Fruit fly (Drosophila melanogaster) whole organism, adult: ENCODE measurements around the gene Mical.
A peak's percentile ranks its signal among the peaks of the same experiment; 100 is the strongest.

Experiments used
- CG11617 ChIP-seq: fragments of 200-800 bp; sonication (Bioruptor generic); optimal IDR thresholded peaks from 2 replicates; lab custom pipeline; 2017; ENCODE audit warnings: mild to moderate bottlenecking, missing biosample characterization, missing genetic modification reagents, missing genetic modification characterization
- CG12768 ChIP-seq: fragments of 200-800 bp; sonication (Bioruptor generic); optimal IDR thresholded peaks from 2 replicates; lab custom pipeline; 2017; ENCODE audit warnings: missing biosample characterization, missing genetic modification characterization, mild to moderate bottlenecking, moderate library complexity, missing genetic modification reagents
- CG14711 ChIP-seq: fragments of 200-800 bp; sonication (Bioruptor generic); optimal IDR thresholded peaks from 2 replicates; lab custom pipeline; 2018; ENCODE audit warnings: missing biosample characterization, mild to moderate bottlenecking, missing genetic modification characterization, moderate library complexity
- CG1620 ChIP-seq: fragments of 200-800 bp; sonication (Bioruptor generic); optimal IDR thresholded peaks from 2 replicates; lab custom pipeline; 2016; ENCODE audit warnings: missing biosample characterization, missing genetic modification characterization
- CG33017 ChIP-seq: fragments of 200-800 bp; sonication (Bioruptor generic); optimal IDR thresholded peaks from 2 replicates; lab custom pipeline; 2018; ENCODE audit warnings: missing biosample characterization, mild to moderate bottlenecking, missing genetic modification characterization, moderate library complexity
- CG5204 ChIP-seq: fragments of 200-800 bp; sonication (Bioruptor generic); optimal IDR thresholded peaks from 2 replicates; lab custom pipeline; 2016; ENCODE audit warnings: missing biosample characterization, missing genetic modification characterization
- CG7045 ChIP-seq: fragments of 200-800 bp; sonication (Bioruptor generic); optimal IDR thresholded peaks from 2 replicates; lab custom pipeline; 2017; ENCODE audit warnings: missing biosample characterization, mild to moderate bottlenecking, missing genetic modification characterization
- CG7101 ChIP-seq: fragments of 200-800 bp; sonication (Bioruptor generic); optimal IDR thresholded peaks from 2 replicates; lab custom pipeline; 2018; ENCODE audit warnings: missing biosample characterization, mild to moderate bottlenecking, missing genetic modification characterization, moderate library complexity
- Clk ChIP-seq: fragments of 200-800 bp; sonication (Bioruptor generic); optimal IDR thresholded peaks from 2 replicates; lab custom pipeline; 2017; ENCODE audit warnings: missing biosample characterization, missing genetic modification characterization
- Crg-1 ChIP-seq: fragments of 200-800 bp; sonication (Bioruptor generic); optimal IDR thresholded peaks from 2 replicates; lab custom pipeline; 2016; ENCODE audit warnings: missing biosample characterization, missing genetic modification characterization
- Hr96 ChIP-seq: fragments of 200-800 bp; sonication (Bioruptor generic); optimal IDR thresholded peaks from 2 replicates; lab custom pipeline; 2016; ENCODE audit warnings: missing biosample characterization, missing genetic modification characterization
- Mnt ChIP-seq: fragments of 200-800 bp; sonication (Bioruptor generic); optimal IDR thresholded peaks from 2 replicates; lab custom pipeline; 2016; ENCODE audit warnings: missing biosample characterization, mild to moderate bottlenecking, missing genetic modification characterization
- bab1 ChIP-seq: fragments of 200-800 bp; sonication (Bioruptor generic); optimal IDR thresholded peaks from 3 replicates; lab custom pipeline; 2019; ENCODE audit warnings: missing biosample characterization, mild to moderate bottlenecking, missing genetic modification characterization, moderate library complexity
- cic ChIP-seq: fragments of 200-800 bp; sonication (Bioruptor generic); optimal IDR thresholded peaks from 2 replicates; lab custom pipeline; 2017; ENCODE audit warnings: missing biosample characterization, mild to moderate bottlenecking, missing genetic modification characterization, moderate library complexity
- cnc ChIP-seq, 2 experiments: fragments of >200 bp; optimal IDR thresholded peaks; 2 replicates each; lab custom pipeline; 2017
- kay ChIP-seq: fragments of 200-800 bp; sonication (Bioruptor generic); peaks from one replicate; lab custom pipeline; 2016; ENCODE audit warnings: missing biosample characterization, missing genetic modification characterization, borderline replicate concordance
- ovo ChIP-seq: fragments of 200-800 bp; sonication (Bioruptor generic); optimal IDR thresholded peaks from 2 replicates; lab custom pipeline; 2016; ENCODE audit warnings: missing biosample characterization, missing genetic modification characterization
- pad ChIP-seq: fragments of 200-800 bp; sonication (Bioruptor generic); optimal IDR thresholded peaks from 3 replicates; lab custom pipeline; 2017; ENCODE audit warnings: missing biosample characterization, missing genetic modification characterization, mild to moderate bottlenecking, moderate library complexity, missing genetic modification reagents
- tj ChIP-seq: fragments of 200-800 bp; sonication (Bioruptor generic); optimal IDR thresholded peaks from 3 replicates; lab custom pipeline; 2017; ENCODE audit warnings: missing biosample characterization, mild to moderate bottlenecking, missing genetic modification characterization, moderate library complexity
- toe ChIP-seq: fragments of 200-800 bp; sonication (Bioruptor generic); optimal IDR thresholded peaks from 2 replicates; lab custom pipeline; 2016; ENCODE audit warnings: missing biosample characterization, missing genetic modification characterization

The Mical gene

DNA sequence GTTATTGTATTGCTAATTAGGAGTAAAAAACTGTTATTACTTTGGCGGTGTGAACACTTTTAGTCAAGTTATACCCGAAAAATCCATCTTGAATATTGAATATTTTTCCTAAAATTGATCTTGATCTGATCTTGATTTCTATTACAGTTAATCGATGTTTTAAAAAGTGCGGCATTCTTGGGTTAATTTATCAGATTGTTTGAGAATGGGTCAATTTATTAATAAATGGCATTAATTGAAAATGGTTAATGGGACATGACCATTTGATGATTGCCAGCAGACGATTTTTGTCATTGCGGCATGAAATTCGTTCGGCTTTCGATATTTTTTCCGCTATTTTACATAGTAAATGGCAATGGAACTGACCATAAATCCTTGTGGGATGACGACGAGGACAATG is 21.0 kb upstream of the Mical start, which contains the start of gene CG33631:
Gene CG33631 (plus strand): TSS at position 301 of the 400 bp plus-strand sequence.
- TF ChIP-seq ovo (GFP tag; lab: Kevin White, UChicago) = no peak
- TF ChIP-seq Clk (GFP tag; lab: Kevin White, UChicago) = no peak
- TF ChIP-seq CG5204 = no peak
- TF ChIP-seq kay (GFP tag; lab: Kevin White, UChicago) = no peak
- TF ChIP-seq bab1 (GFP tag; lab: Kevin White, UChicago) = no peak
- TF ChIP-seq cnc (optimal IDR thresholded peaks at IDR 0.05; lab: Kevin White, UChicago) = no peak
- no peak for TF ChIP-seq Crg-1 (GFP tag; lab: Kevin White, UChicago)
- TF ChIP-seq Hr96 (GFP tag; lab: Kevin White, UChicago) = no peak
- no peak for TF ChIP-seq CG12768 (GFP tag; lab: Kevin White, UChicago)
- TF ChIP-seq Mnt (GFP tag; lab: Kevin White, UChicago) = no peak
- TF ChIP-seq cic = no peak
- TF ChIP-seq toe (GFP tag; lab: Kevin White, UChicago) = no peak
- no peak for TF ChIP-seq CG7101 (tag; lab: Kevin White, UChicago)
- TF ChIP-seq CG7045 (GFP tag; lab: Kevin White, UChicago) = no peak

DNA sequence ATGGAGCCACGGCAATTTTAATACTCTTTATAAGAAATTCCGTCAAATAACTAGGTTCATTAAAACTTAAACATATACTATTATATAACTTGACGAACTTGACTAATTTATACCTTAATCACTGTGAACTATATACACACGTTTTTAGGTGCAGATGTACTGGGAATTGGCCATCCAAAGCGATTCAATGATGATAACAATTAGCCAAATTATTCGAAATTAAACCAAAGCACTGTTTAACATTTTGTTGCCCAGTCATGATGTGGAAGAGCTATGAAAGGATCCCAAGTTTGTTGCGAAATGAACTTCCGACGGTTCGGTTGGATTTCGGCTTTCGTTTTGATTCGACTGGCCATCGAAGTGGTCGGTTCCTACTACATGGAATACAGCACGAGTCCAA is 19.6 kb upstream of the Mical start, which contains the start of gene CG33630:
Gene CG33630 (plus strand): TSS at position 301 of the 400 bp plus-strand sequence.
- TF ChIP-seq Clk (GFP tag; lab: Kevin White, UChicago) = no peak
- no peak for TF ChIP-seq tj (GFP tag; lab: Kevin White, UChicago)

DNA sequence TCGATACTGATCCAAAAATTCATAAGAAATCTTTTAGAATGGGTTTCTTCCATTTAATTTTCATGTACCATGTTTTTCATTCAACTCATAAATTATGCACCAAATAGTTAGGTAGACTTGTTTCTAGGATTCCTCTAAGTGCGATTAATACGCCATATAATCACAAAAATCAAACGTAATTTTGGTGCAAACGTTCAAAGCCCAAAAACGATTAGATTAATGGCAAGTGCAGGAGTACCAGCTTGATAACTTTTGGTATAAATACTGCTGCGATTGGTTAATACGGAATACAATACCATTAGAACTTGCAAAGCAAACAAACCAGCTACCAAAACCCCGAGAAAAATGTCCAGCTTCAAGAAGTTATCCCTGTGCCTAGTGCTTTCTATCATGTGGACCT is 17.3 kb upstream of the Mical start, which contains the start of gene Npc2c:
Gene Npc2c (plus strand): TSS at position 301 of the 400 bp plus-strand sequence.
- no peak for TF ChIP-seq pad

- TF ChIP-seq kay (GFP tag; lab: Kevin White, UChicago) (peak; percentile 27), toe (GFP tag; lab: Kevin White, UChicago) (no peak)
Measured at dm6 chr3R:10059358-10059757, 16.7 kb upstream of the Mical start.

DNA sequence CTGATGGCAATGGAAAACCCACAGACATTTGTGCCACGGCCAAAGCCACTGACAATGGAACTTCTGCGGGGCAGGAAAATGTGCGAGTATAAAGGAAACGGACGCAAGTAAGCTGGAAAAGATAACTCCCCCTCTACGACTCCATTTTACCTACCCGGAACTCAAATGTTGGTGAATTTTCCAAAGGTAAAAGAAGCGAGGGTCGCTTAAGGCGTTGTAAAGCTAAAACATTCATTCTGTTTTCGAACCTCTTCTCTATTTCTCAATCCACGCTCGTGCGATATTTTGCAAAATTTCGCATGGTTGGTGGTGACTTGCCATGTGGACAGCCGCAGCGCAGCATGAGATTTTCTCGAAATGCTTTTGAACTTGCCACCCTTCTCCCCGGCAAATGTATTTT is 14.0 kb upstream of the Mical start:
- TF ChIP-seq CG12768 (GFP tag; lab: Kevin White, UChicago) = no peak
- no peak for TF ChIP-seq cnc (optimal IDR thresholded peaks at IDR 0.05; lab: Kevin White, UChicago)
- TF ChIP-seq ovo (GFP tag; lab: Kevin White, UChicago) = no peak
- TF ChIP-seq toe (GFP tag; lab: Kevin White, UChicago) = no peak
- no peak for TF ChIP-seq CG7101 (tag; lab: Kevin White, UChicago)
- TF ChIP-seq CG7045 (GFP tag; lab: Kevin White, UChicago) = no peak
- no peak for TF ChIP-seq CG14711 (tag; lab: Kevin White, UChicago)
- no peak for TF ChIP-seq Clk (GFP tag; lab: Kevin White, UChicago)
- TF ChIP-seq tj (GFP tag; lab: Kevin White, UChicago) = no peak
- no peak for TF ChIP-seq bab1 (GFP tag; lab: Kevin White, UChicago)

dm6 chr3R:10055951-10056350 is 13.3 kb upstream of the Mical start, which contains the start of gene Npc2d:
Gene Npc2d (minus strand): TSS chr3R:10056083.
- TF ChIP-seq ovo (GFP tag; lab: Kevin White, UChicago) (no peak), CG14711 (tag; lab: Kevin White, UChicago) (no peak), CG7045 (GFP tag; lab: Kevin White, UChicago) (no peak), tj (GFP tag; lab: Kevin White, UChicago) (no peak), CG12768 (GFP tag; lab: Kevin White, UChicago) (no peak), cnc (optimal IDR thresholded peaks at IDR 0.05; lab: Kevin White, UChicago) (no peak), Mnt (GFP tag; lab: Kevin White, UChicago) (no peak), CG5204 (no peak), bab1 (GFP tag; lab: Kevin White, UChicago) (no peak), toe (GFP tag; lab: Kevin White, UChicago) (no peak), kay (GFP tag; lab: Kevin White, UChicago) (no peak), CG1620 (GFP tag; lab: Kevin White, UChicago) (no peak), Clk (GFP tag; lab: Kevin White, UChicago) (no peak), Crg-1 (GFP tag; lab: Kevin White, UChicago) (no peak), CG7101 (tag; lab: Kevin White, UChicago) (no peak), pad (no peak), CG11617 (GFP tag; lab: Kevin White, UChicago) (no peak), CG33017 (tag; lab: Kevin White, UChicago) (no peak)

dm6 chr3R:10055004-10055403 is 12.3 kb upstream of the Mical start:
- TF ChIP-seq bab1 (GFP tag; lab: Kevin White, UChicago) (no peak), pad (no peak), CG7045 (GFP tag; lab: Kevin White, UChicago) (no peak), CG12768 (GFP tag; lab: Kevin White, UChicago) (no peak), kay (GFP tag; lab: Kevin White, UChicago) (no peak), Crg-1 (GFP tag; lab: Kevin White, UChicago) (no peak), cnc (optimal IDR thresholded peaks at IDR 0.05; lab: Kevin White, UChicago) (no peak), CG33017 (tag; lab: Kevin White, UChicago) (no peak), CG11617 (GFP tag; lab: Kevin White, UChicago) (no peak), Hr96 (GFP tag; lab: Kevin White, UChicago) (no peak), tj (GFP tag; lab: Kevin White, UChicago) (no peak), CG7101 (tag; lab: Kevin White, UChicago) (no peak), Clk (GFP tag; lab: Kevin White, UChicago) (no peak), CG14711 (tag; lab: Kevin White, UChicago) (no peak), toe (GFP tag; lab: Kevin White, UChicago) (no peak)
